Worm (Caenorhabditis elegans): Measurements from ENCODE around the gene clc-21.

- no peak for TF ChIP-seq elt-3 (tag; optimal IDR thresholded peaks at IDR 0.05)
- TF ChIP-seq elt-1 (tag; optimal IDR thresholded peaks at IDR 0.05; ENCODE audit: borderline replicate concordance, insufficient read depth), result no peak
- no peak for TF ChIP-seq bed-3 (GFP tag; optimal IDR thresholded peaks at IDR 0.05)
- TF ChIP-seq ztf-11 (tag; optimal IDR thresholded peaks at IDR 0.05), result no peak
- no peak for TF ChIP-seq ces-1 (GFP tag; optimal IDR thresholded peaks at IDR 0.05)
Measured at ce11 chrV:17430066-17430465, 13.1 kb downstream of the clc-21 start, which contains the start of gene T27C5.10.
